Fruit fly (Drosophila melanogaster) Kc167 (cell line): ENCODE data around the gene CG33490.

Source experiments
- Myc ChIP-seq: fragments of >200 bp; optimal IDR thresholded peaks from 2 replicates; lab custom pipeline; 2017; ENCODE audit warnings: missing external identifiers
- Sin3A ChIP-seq: fragments of >200 bp; optimal IDR thresholded peaks from 2 replicates; lab custom pipeline; 2018; ENCODE audit warnings: missing external identifiers
- h ChIP-seq: fragments of >200 bp; optimal IDR thresholded peaks from 3 replicates; lab custom pipeline; 2018; ENCODE audit warnings: missing external identifiers
- psq ChIP-seq: fragments of >200 bp; optimal IDR thresholded peaks from 2 replicates; lab custom pipeline; 2017; ENCODE audit warnings: missing external identifiers

DNA sequence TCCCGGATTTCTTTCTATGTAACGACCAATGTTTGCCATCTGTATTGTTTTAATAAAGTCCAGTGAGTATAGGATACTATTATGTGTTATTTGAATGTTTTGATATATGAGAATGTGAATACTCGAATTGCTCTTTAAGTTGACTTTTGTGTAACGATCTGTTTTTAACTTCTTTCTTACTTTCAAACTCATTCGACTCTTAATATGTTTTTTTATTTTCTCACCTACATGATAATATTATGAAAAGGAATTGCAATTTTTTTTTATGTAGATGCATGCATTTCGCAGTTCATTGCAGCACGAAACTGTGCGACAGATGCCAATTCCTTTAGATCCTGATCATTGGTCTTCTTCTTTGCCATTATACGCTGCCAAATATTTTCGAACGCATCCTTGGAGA is at the start of gene CG33490:
- TF ChIP-seq Myc (lab: Kevin White, UChicago) (no peak), Sin3A (lab: Kevin White, UChicago) (no peak), psq (no peak), h (lab: Kevin White, UChicago) (no peak)
